Worm (Caenorhabditis elegans) whole organism, mixed stage, embryonic: ENCODE data around the gene F56D6.6.

Experiments used
- unc-39 ChIP-seq: fragments of 150-350 bp; optimal IDR thresholded peaks from 2 replicates; lab custom pipeline; 2014; ENCODE audit warnings: missing biosample characterization, missing genetic modification characterization
- unc-62 ChIP-seq: fragments of 150-350 bp; optimal IDR thresholded peaks from 2 replicates; lab custom pipeline; 2014; ENCODE audit warnings: missing biosample characterization, missing genetic modification reagents, missing genetic modification characterization
- ztf-11 ChIP-seq: fragments of 150-350 bp; optimal IDR thresholded peaks from 2 replicates; lab custom pipeline; 2014; ENCODE audit warnings: missing biosample characterization, missing genetic modification characterization

ce11 chrIV:3917405-3917804, 14.3 kb downstream of the F56D6.6 start, which contains the start of gene F56D6.14:
- TF ChIP-seq ztf-11 (tag; lab: Kevin White, UChicago) (no peak), unc-62 (GFP tag; lab: Kevin White, UChicago) (no peak), unc-39 (no peak)
